Worm (Caenorhabditis elegans) whole organism, L4 larva: ENCODE data around the gene Y69A2AR.47.
A peak's percentile ranks its signal among the peaks of the same experiment; 100 is the strongest.

ENCODE experiments used
- D1046.2 ChIP-seq: fragments of 200-800 bp; sonication (Bioruptor generic); IDR thresholded peaks from 2 replicates; pipeline ENCODE4 v1.3.6; 2022; ENCODE audit warnings: missing genetic modification characterization, missing compliant biosample characterization
- F10B5.3 ChIP-seq: sonication (generic microtip); optimal IDR thresholded peaks from 2 replicates; lab custom pipeline; 2016; ENCODE audit warnings: mild to moderate bottlenecking, missing genetic modification characterization, missing compliant biosample characterization
- F26F4.8 ChIP-seq: fragments of 200-800 bp; sonication (Bioruptor generic); conservative IDR thresholded peaks from 2 replicates; pipeline ENCODE4 v1.3.6; 2022; ENCODE audit warnings: missing genetic modification characterization, missing compliant biosample characterization
- F44E2.7 ChIP-seq: fragments of 200-800 bp; sonication (Bioruptor generic); IDR thresholded peaks from 2 replicates; pipeline ENCODE4 v2.1.2; 2022; ENCODE audit warnings: missing genetic modification characterization, missing compliant biosample characterization
- F49E8.2 ChIP-seq: sonication (generic microtip); optimal IDR thresholded peaks from 2 replicates; lab custom pipeline; 2016; ENCODE audit warnings: missing compliant biosample characterization, mild to moderate bottlenecking, missing genetic modification characterization, borderline replicate concordance
- T20F7.1 ChIP-seq: fragments of 200-800 bp; sonication (Bioruptor generic); optimal IDR thresholded peaks from 2 replicates; lab custom pipeline; 2018; ENCODE audit warnings: mild to moderate bottlenecking, missing genetic modification characterization, missing compliant biosample characterization
- Y5F2A.4 ChIP-seq: fragments of 200-800 bp; sonication (Bioruptor generic); optimal IDR thresholded peaks from 2 replicates; lab custom pipeline; 2018; ENCODE audit warnings: mild to moderate bottlenecking, missing genetic modification characterization, missing compliant biosample characterization
- Y75B8A.6 ChIP-seq: fragments of 200-800 bp; sonication (Bioruptor generic); IDR thresholded peaks from 2 replicates; pipeline ENCODE4 v1.3.6; 2022; ENCODE audit warnings: missing genetic modification reagents, missing genetic modification characterization, missing compliant biosample characterization
- ZK337.2 ChIP-seq: fragments of 200-800 bp; sonication (Bioruptor generic); IDR thresholded peaks from 2 replicates; pipeline ENCODE4 v1.3.6; 2022; ENCODE audit warnings: missing genetic modification reagents, missing genetic modification characterization, missing compliant biosample characterization
- ZK546.5 ChIP-seq, 2 experiments: sonication (generic microtip); optimal IDR thresholded peaks; 2 replicates each; lab custom pipeline; 2017; ENCODE audit warnings: missing biosample characterization in 2 of 2, missing genetic modification characterization in 2 of 2
- aha-1 ChIP-seq: fragments of 150-350 bp; peaks from one replicate; lab custom pipeline; 2014; ENCODE audit warnings: missing biosample characterization, missing genetic modification characterization
- ceh-20 ChIP-seq: fragments of 200-800 bp; sonication (Bioruptor generic); IDR thresholded peaks from 2 replicates; pipeline ENCODE4 v1.3.6; 2022; ENCODE audit warnings: missing genetic modification reagents, missing genetic modification characterization, missing compliant biosample characterization
- ces-1 ChIP-seq: fragments of 150-350 bp; sonication (generic microtip); optimal IDR thresholded peaks from 4 replicates; lab custom pipeline; 2014; ENCODE audit warnings: missing biosample characterization, missing genetic modification reagents, missing genetic modification characterization
- daf-19 ChIP-seq: fragments of 200-800 bp; sonication (Bioruptor generic); conservative IDR thresholded peaks from 2 replicates; pipeline ENCODE4 v1.3.6; 2022; ENCODE audit warnings: missing genetic modification characterization, missing compliant biosample characterization
- dmd-8 ChIP-seq: fragments of 200-800 bp; sonication (Bioruptor generic); IDR thresholded peaks from 2 replicates; pipeline ENCODE4 v1.3.6; 2022; ENCODE audit warnings: missing genetic modification characterization, missing compliant biosample characterization
- dmd-9 ChIP-seq: fragments of 200-800 bp; sonication (Bioruptor generic); IDR thresholded peaks from 2 replicates; pipeline ENCODE4 v1.3.6; 2022; ENCODE audit warnings: missing genetic modification reagents, missing genetic modification characterization, missing compliant biosample characterization
- duxl-1 ChIP-seq: sonication (generic microtip); optimal IDR thresholded peaks from 2 replicates; lab custom pipeline; 2016; ENCODE audit warnings: mild to moderate bottlenecking, missing genetic modification characterization, moderate library complexity, missing compliant biosample characterization; ENCODE audit not compliant: poor library complexity
- dve-1 ChIP-seq: sonication (generic microtip); optimal IDR thresholded peaks from 2 replicates; lab custom pipeline; 2017; ENCODE audit warnings: antibody characterized with exemption, mild to moderate bottlenecking, missing genetic modification characterization, missing compliant biosample characterization; ENCODE audit not compliant: insufficient read depth
- egl-27 ChIP-seq: sonication (generic microtip); optimal IDR thresholded peaks from 3 replicates; lab custom pipeline; 2017; ENCODE audit warnings: missing biosample characterization, missing genetic modification reagents, missing genetic modification characterization
- fkh-10 ChIP-seq: fragments of 150-350 bp; optimal IDR thresholded peaks from 2 replicates; lab custom pipeline; 2014; ENCODE audit warnings: missing biosample characterization, missing genetic modification reagents, missing genetic modification characterization
- fos-1 ChIP-seq: fragments of 150-350 bp; optimal IDR thresholded peaks from 2 replicates; lab custom pipeline; 2014; ENCODE audit warnings: missing biosample characterization, missing genetic modification characterization
- hif-1 ChIP-seq, 2 experiments: sonication (generic microtip); optimal IDR thresholded peaks; 2 replicates each; lab custom pipeline; 2016 to 2017; ENCODE audit warnings: missing compliant biosample characterization in 2 of 2, missing genetic modification characterization in 2 of 2, missing genetic modification reagents in 2 of 2, missing genotype in 2 of 2, mild to moderate bottlenecking in 1 of 2
- hlh-11 ChIP-seq: fragments of 200-800 bp; sonication (Bioruptor generic); optimal IDR thresholded peaks from 2 replicates; lab custom pipeline; 2018; ENCODE audit warnings: mild to moderate bottlenecking, missing genetic modification characterization, missing compliant biosample characterization
- hmg-1.1 ChIP-seq: fragments of 200-800 bp; sonication (Bioruptor generic); IDR thresholded peaks from 2 replicates; pipeline ENCODE4 v1.3.6; 2022; ENCODE audit warnings: missing genetic modification reagents, missing genetic modification characterization, missing compliant biosample characterization
- jun-1 ChIP-seq: fragments of 150-350 bp; optimal IDR thresholded peaks from 2 replicates; lab custom pipeline; 2014; ENCODE audit warnings: missing biosample characterization, missing genetic modification reagents, missing genetic modification characterization
- lim-7 ChIP-seq: fragments of 200-800 bp; sonication (Bioruptor generic); IDR thresholded peaks from 2 replicates; pipeline ENCODE4 v1.3.6; 2022; ENCODE audit warnings: missing genetic modification characterization, missing compliant biosample characterization
- lin-1 ChIP-seq: fragments of 200-800 bp; sonication (Bioruptor generic); IDR thresholded peaks from 2 replicates; pipeline ENCODE4 v1.3.6; 2022; ENCODE audit warnings: missing genetic modification reagents, missing genetic modification characterization, missing compliant biosample characterization
- lin-13 ChIP-seq: fragments of 150-350 bp; optimal IDR thresholded peaks from 2 replicates; lab custom pipeline; 2014; ENCODE audit warnings: missing biosample characterization, missing genetic modification reagents, missing genetic modification characterization
- lin-38 ChIP-seq: fragments of 200-800 bp; sonication (Bioruptor generic); IDR thresholded peaks from 2 replicates; pipeline ENCODE4 v1.3.6; 2022; ENCODE audit warnings: missing genetic modification reagents, missing genetic modification characterization, missing compliant biosample characterization
- lir-3 ChIP-seq: sonication (generic microtip); optimal IDR thresholded peaks from 2 replicates; lab custom pipeline; 2016; ENCODE audit warnings: mild to moderate bottlenecking, missing genetic modification characterization, missing compliant biosample characterization
- madf-5 ChIP-seq, 2 experiments: fragments of 200-800 bp; sonication (Bioruptor generic); IDR thresholded peaks; 2 replicates each; pipeline ENCODE4 v1.3.6; 2022; ENCODE audit warnings: missing compliant biosample characterization in 2 of 2, missing genetic modification characterization in 2 of 2
- madf-9 ChIP-seq: fragments of 200-800 bp; sonication (Bioruptor generic); conservative IDR thresholded peaks from 2 replicates; pipeline ENCODE4 v1.3.6; 2022; ENCODE audit warnings: missing genetic modification reagents, missing genetic modification characterization, missing compliant biosample characterization
- mxl-2 ChIP-seq: fragments of 200-800 bp; sonication (Bioruptor generic); conservative IDR thresholded peaks from 2 replicates; pipeline ENCODE4 v1.3.6; 2022; ENCODE audit warnings: missing genetic modification reagents, missing genetic modification characterization, missing compliant biosample characterization
- nhr-102 ChIP-seq: sonication (generic microtip); optimal IDR thresholded peaks from 2 replicates; lab custom pipeline; 2016; ENCODE audit warnings: mild to moderate bottlenecking, missing genetic modification characterization, moderate library complexity, missing compliant biosample characterization
- nhr-11 ChIP-seq: fragments of 150-350 bp; optimal IDR thresholded peaks from 2 replicates; lab custom pipeline; 2014; ENCODE audit warnings: missing biosample characterization, missing genetic modification characterization
- nhr-111 ChIP-seq: fragments of 200-800 bp; sonication (Bioruptor generic); optimal IDR thresholded peaks from 2 replicates; lab custom pipeline; 2018; ENCODE audit warnings: mild to moderate bottlenecking, missing genetic modification characterization, missing compliant biosample characterization
- nhr-41 ChIP-seq: fragments of 200-800 bp; sonication (Bioruptor generic); IDR thresholded peaks from 2 replicates; pipeline ENCODE4 v1.3.6; 2022; ENCODE audit warnings: missing genetic modification reagents, missing genetic modification characterization, missing compliant biosample characterization
- nhr-42 ChIP-seq: fragments of 200-800 bp; sonication (Bioruptor generic); IDR thresholded peaks from 2 replicates; pipeline ENCODE4 v1.3.6; 2022; ENCODE audit warnings: missing genetic modification characterization, missing compliant biosample characterization
- nhr-76 ChIP-seq: fragments of 150-350 bp; optimal IDR thresholded peaks from 2 replicates; lab custom pipeline; 2014; ENCODE audit warnings: missing biosample characterization, missing genetic modification characterization
- nhr-77 ChIP-seq: fragments of 150-350 bp; optimal IDR thresholded peaks from 2 replicates; lab custom pipeline; 2014; ENCODE audit warnings: missing biosample characterization, missing genetic modification characterization
- php-3 ChIP-seq: fragments of 200-800 bp; sonication (Bioruptor generic); IDR thresholded peaks from 2 replicates; pipeline ENCODE4 v1.3.6; 2022; ENCODE audit warnings: missing genetic modification reagents, missing genetic modification characterization, missing compliant biosample characterization
- skn-1 ChIP-seq: fragments of 150-350 bp; optimal IDR thresholded peaks from 2 replicates; lab custom pipeline; 2014; ENCODE audit warnings: missing biosample characterization, missing genetic modification characterization
- snpc-1.2 ChIP-seq: fragments of 200-800 bp; sonication (Bioruptor generic); IDR thresholded peaks from 2 replicates; pipeline ENCODE4 v1.3.6; 2022; ENCODE audit warnings: missing genetic modification reagents, missing genetic modification characterization, missing compliant biosample characterization
- spr-1 ChIP-seq: sonication (generic microtip); optimal IDR thresholded peaks from 2 replicates; lab custom pipeline; 2016; ENCODE audit warnings: mild to moderate bottlenecking, missing genetic modification characterization, missing compliant biosample characterization
- spr-3 ChIP-seq: fragments of 200-800 bp; sonication (Bioruptor generic); optimal IDR thresholded peaks from 2 replicates; lab custom pipeline; 2018; ENCODE audit warnings: mild to moderate bottlenecking, missing genetic modification characterization, missing compliant biosample characterization
- vab-7 ChIP-seq: fragments of 200-800 bp; sonication (Bioruptor generic); IDR thresholded peaks from 2 replicates; pipeline ENCODE4 v1.3.6; 2022; ENCODE audit warnings: missing genetic modification reagents, missing genetic modification characterization, missing compliant biosample characterization
- zag-1 ChIP-seq: fragments of 150-350 bp; optimal IDR thresholded peaks from 2 replicates; lab custom pipeline; 2014; ENCODE audit warnings: missing biosample characterization, missing genetic modification characterization
- zfp-3 ChIP-seq: fragments of 200-800 bp; sonication (Bioruptor generic); conservative IDR thresholded peaks from 2 replicates; pipeline ENCODE4 v1.3.6; 2022; ENCODE audit warnings: missing genetic modification reagents, missing genetic modification characterization, missing compliant biosample characterization
- ztf-11 ChIP-seq: fragments of 150-350 bp; optimal IDR thresholded peaks from 2 replicates; lab custom pipeline; 2014; ENCODE audit warnings: missing biosample characterization, missing genetic modification characterization
- ztf-7 ChIP-seq: fragments of 150-350 bp; optimal IDR thresholded peaks from 2 replicates; lab custom pipeline; 2014; ENCODE audit warnings: missing biosample characterization, missing genetic modification characterization

The Y69A2AR.47 gene

DNA sequence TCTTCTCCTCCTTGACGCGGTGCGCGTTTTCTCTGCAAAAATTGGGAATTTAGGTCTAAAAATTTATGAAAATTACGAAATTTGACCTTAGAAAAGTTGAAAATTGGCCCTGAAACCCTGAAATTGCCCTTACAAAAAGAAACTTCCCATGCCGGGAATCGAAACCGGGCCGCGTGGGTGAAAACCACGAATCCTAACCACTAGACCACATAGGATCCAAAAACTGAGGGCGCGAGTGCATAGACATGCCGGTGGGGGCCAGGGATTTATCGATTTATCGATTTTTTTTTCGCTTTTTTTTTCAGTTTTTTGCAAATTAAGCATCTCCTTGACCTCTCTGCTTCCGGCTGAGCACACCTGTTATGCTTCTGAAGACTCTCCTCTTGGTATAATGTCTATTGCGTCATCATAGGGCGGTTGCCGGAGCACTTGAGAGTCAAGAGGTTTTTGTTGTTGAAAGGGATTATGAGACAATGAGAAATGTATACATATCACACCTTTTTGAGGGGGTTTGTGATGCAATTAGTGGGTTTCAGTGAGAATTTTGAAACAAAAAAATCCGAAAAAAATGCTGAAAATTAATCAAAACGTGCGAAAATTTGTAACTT is 42.3 kb downstream of the Y69A2AR.47 start (continued):
- TF ChIP-seq F26F4.8 (GFP tag; lab: Robert Waterston, UW) (peak; percentile 92), nhr-11 (tag; lab: Kevin White, UChicago) (no peak), ztf-11 (no peak), lin-38 (GFP tag; lab: Robert Waterston, UW) (peak; percentile 83), fos-1 (no peak), lim-7 (peak; percentile 91), ceh-20 (peak; percentile 66), spr-1 (tag; lab: Kevin White, UChicago) (peak; percentile 13), nhr-102 (peak; percentile 68), egl-27 (tag; lab: Kevin White, UChicago) (no peak), lir-3 (no peak), hmg-1.1 (GFP tag; lab: Robert Waterston, UW) (peak; percentile 87), hlh-11 (peak; percentile 35), ces-1 (GFP tag; lab: Kevin White, UChicago) (no peak), dmd-9 (GFP tag; lab: Robert Waterston, UW) (peak; percentile 59; the same call in 1 of the 2 replicates), dmd-8 (GFP tag; lab: Robert Waterston, UW) (peak; percentile 96), spr-3 (GFP tag; lab: Kevin White, UChicago) (peak; percentile 76), nhr-77 (tag; lab: Kevin White, UChicago) (no peak), jun-1 (tag; lab: Kevin White, UChicago) (no peak), madf-5 (GFP tag; IDR thresholded peaks at IDR 0.05; lab: Robert Waterston, UW) (peak; percentile 82 to 84; a peak in 2 of 4 replicates), hif-1 (tag; optimal IDR thresholded peaks at IDR 0.05; lab: Kevin White, UChicago) (no peak), F44E2.7 (peak; percentile 98), aha-1 (peak; percentile 18), ZK337.2 (peak; percentile 48; the same call in 1 of the 2 replicates), nhr-111 (no peak), nhr-76 (tag; lab: Kevin White, UChicago) (no peak), nhr-42 (peak; percentile 57; the same call in 1 of the 2 replicates), skn-1 (tag; lab: Kevin White, UChicago) (no peak), zag-1 (tag; lab: Kevin White, UChicago) (no peak), F10B5.3 (tag; lab: Kevin White, UChicago) (no peak), madf-9 (GFP tag; lab: Robert Waterston, UW) (peak; percentile 79), php-3 (GFP tag; lab: Robert Waterston, UW) (peak; percentile 78), snpc-1.2 (GFP tag; lab: Robert Waterston, UW) (peak; percentile 51), dve-1 (tag; lab: Kevin White, UChicago) (peak; percentile 13), vab-7 (GFP tag; lab: Robert Waterston, UW) (peak; percentile 78), nhr-41 (GFP tag; lab: Robert Waterston, UW) (peak; percentile 94; the same call in 1 of the 2 replicates), T20F7.1 (GFP tag; lab: Kevin White, UChicago) (peak; percentile 0), duxl-1 (tag; lab: Kevin White, UChicago) (no peak), Y75B8A.6 (GFP tag; lab: Robert Waterston, UW) (no peak; the same call in 1 of the 2 replicates), fkh-10 (GFP tag; lab: Kevin White, UChicago) (no peak), lin-1 (GFP tag; lab: Robert Waterston, UW) (no peak), ZK546.5 (tag; optimal IDR thresholded peaks at IDR 0.05; lab: Kevin White, UChicago) (no peak), ztf-7 (tag; lab: Kevin White, UChicago) (no peak), mxl-2 (0 out of 2 replicates have a peak, but pooled peaks have one; percentile 6), zfp-3 (GFP tag; lab: Robert Waterston, UW) (0 out of 2 replicates have a peak, but pooled peaks have one; percentile 50), daf-19 (no peak), lin-13 (GFP tag; lab: Kevin White, UChicago) (no peak), F49E8.2 (tag; lab: Kevin White, UChicago) (peak; percentile 1), D1046.2 (peak; percentile 85), Y5F2A.4 (GFP tag; lab: Kevin White, UChicago) (peak; percentile 73)
